Worm (Caenorhabditis elegans): ENCODE measurements around the gene ceh-57.

Gene ceh-57

DNA sequence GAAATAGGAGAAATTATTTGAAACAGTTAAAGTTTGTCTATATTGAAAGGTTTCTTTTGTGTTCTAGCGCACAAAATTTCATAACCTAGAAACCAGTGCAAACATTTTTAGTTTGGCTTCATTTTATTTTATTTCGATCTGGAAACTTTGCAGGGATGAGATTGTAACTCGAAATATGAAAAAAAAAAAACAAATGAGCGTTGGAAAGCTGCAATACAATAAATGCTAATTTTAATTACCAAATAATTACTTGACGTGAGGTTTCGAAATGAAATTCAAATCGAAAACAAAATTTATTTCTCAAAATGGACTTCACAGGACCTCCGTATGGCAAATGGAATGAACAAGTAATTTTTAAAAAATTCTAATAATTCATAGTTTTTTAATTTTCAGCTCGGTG is 50.1 kb downstream of the ceh-57 start, which contains the start of gene M02G9.4:
Gene M02G9.4 (plus strand): TSS at position 301 of the 400 bp plus-strand sequence.
- TF ChIP-seq fkh-2 (tag; optimal IDR thresholded peaks at IDR 0.05) (no peak), elt-2 (tag; optimal IDR thresholded peaks at IDR 0.05) (no peak), nhr-25 (tag; optimal IDR thresholded peaks at IDR 0.05) (no peak), nhr-23 (tag; optimal IDR thresholded peaks at IDR 0.05) (no peak), aly-2 (tag; optimal IDR thresholded peaks at IDR 0.05) (no peak)

DNA sequence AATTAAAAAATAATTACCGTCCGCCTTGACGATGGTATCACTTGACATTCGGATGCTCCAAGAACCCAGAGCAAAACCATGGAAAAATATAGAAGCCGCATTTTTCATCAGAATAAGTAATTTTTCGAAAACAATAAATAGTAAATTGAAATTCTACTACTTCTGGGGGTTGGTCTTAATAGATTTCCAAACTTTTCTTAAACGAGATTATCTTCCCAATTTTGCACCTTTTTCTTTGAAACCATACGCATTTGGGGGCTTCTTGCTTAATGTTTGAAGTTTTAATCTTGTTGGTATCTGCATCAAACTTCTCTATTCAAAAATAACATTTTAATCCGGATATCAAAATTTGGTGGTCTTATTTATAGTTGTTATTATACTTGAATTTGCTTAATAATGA is 51.0 kb downstream of the ceh-57 start, which contains the start of gene gcy-5:
Gene gcy-5 (minus strand): TSS at position 101 of the 400 bp plus-strand sequence.
- TF ChIP-seq nhr-12 (tag; optimal IDR thresholded peaks at IDR 0.05) (no peak), pha-4 (tag; optimal IDR thresholded peaks at IDR 0.05) (no peak), ZK546.5 (tag; optimal IDR thresholded peaks at IDR 0.05) (no peak), unc-39 (tag; optimal IDR thresholded peaks at IDR 0.05) (no peak), jun-1 (tag; optimal IDR thresholded peaks at IDR 0.05) (no peak), fkh-10 (GFP tag; optimal IDR thresholded peaks at IDR 0.05) (no peak)

- TF ChIP-seq ceh-82 (tag; optimal IDR thresholded peaks at IDR 0.05) (no peak), ZK546.5 (tag; optimal IDR thresholded peaks at IDR 0.05) (no peak), snpc-4 (tag; optimal IDR thresholded peaks at IDR 0.05) (no peak), elt-2 (tag; optimal IDR thresholded peaks at IDR 0.05) (no peak), nhr-43 (tag; optimal IDR thresholded peaks at IDR 0.05; ENCODE audit: poor library complexity, severe bottlenecking) (no peak), ztf-11 (tag; optimal IDR thresholded peaks at IDR 0.05) (no peak), fkh-10 (GFP tag; optimal IDR thresholded peaks at IDR 0.05) (no peak), sea-2 (GFP tag; optimal IDR thresholded peaks at IDR 0.05) (no peak), ceh-28 (tag; optimal IDR thresholded peaks at IDR 0.05) (no peak), lin-15B (tag; optimal IDR thresholded peaks at IDR 0.05) (no peak), ceh-16 (tag; optimal IDR thresholded peaks at IDR 0.05) (no peak), mdl-1 (tag; optimal IDR thresholded peaks at IDR 0.05) (no peak)
These were observed 51.8 kb downstream of the ceh-57 start, which contains the start of gene idpp-8 for ce11 chrII:10315252-10315651. Gene idpp-8, plus strand, starts transcription at chrII:10315552.
